Fruit fly (Drosophila melanogaster): ENCODE measurements around the gene pes.
A peak's percentile ranks its signal among the peaks of the same experiment; 100 is the strongest.

pes gene

dm6 chr2L:7993984-7994854 lies at the start of gene pes:
TSS of gene pes (minus strand) at chr2L:7994184.
- no peak for TF ChIP-seq CTCF (optimal IDR thresholded peaks at IDR 0.05)
- no peak for TF ChIP-seq CG8478 (optimal IDR thresholded peaks at IDR 0.05)

DNA sequence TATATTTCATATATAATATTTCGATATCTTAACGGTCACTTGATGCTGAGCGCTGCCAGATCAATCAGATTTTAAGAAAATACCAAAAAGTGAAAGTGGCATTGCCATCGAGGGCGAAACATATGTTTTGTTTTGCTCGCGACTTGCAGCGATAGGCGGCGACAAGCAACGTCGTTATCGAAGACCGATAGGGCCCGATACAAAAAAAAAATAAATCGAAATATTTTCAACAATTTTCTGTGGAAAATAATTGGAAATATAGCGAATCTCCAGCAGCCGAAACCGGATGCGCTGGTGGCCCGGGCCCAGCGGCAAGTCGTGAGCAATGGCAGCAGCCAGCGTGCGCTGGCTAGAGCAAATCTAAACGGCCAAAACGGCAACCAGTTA lies 49.3 kb upstream of the pes start, which contains the start of gene Megf8:
Megf8 (plus strand) TSS at position 190 of the 387 bp plus-strand sequence.
- TF ChIP-seq CG8478 (optimal IDR thresholded peaks at IDR 0.05), result no peak
- no peak for TF ChIP-seq CTCF (optimal IDR thresholded peaks at IDR 0.05)

dm6 chr2L:8042645-8043281 lies 48.8 kb upstream of the pes start, which contains the start of gene RpL36A:
TSS of gene RpL36A (minus strand) at chr2L:8042909.
- TF ChIP-seq CG8478 (optimal IDR thresholded peaks at IDR 0.05) (no peak), CTCF (optimal IDR thresholded peaks at IDR 0.05) (peak in 1 of 2 experiments; percentile 19)

DNA sequence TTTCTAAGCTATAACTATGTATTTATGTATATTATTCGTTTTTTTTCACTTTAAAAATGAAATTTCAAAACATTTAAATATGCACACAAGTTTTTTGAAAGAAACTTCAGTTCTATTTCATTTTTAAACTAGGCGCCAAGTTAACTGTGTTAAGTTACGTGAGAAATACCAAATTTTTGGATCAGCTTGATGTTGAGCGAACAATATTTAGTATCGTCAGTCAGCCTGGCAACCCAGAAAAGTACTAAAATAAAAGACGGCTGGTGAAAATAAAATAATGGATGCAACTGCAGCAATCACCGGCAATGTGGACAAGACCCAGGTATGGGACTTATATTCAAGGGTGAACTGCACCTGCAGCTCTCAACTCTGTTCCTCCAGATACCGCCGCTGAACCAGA lies 46.9 kb upstream of the pes start, which contains the start of gene CCDC53:
CCDC53 (plus strand) TSS at position 235 of the 400 bp plus-strand sequence.
- TF ChIP-seq CG8478 (optimal IDR thresholded peaks at IDR 0.05) (no peak), CTCF (optimal IDR thresholded peaks at IDR 0.05) (no peak)

- TF ChIP-seq CTCF (optimal IDR thresholded peaks at IDR 0.05) (no peak), CG8478 (optimal IDR thresholded peaks at IDR 0.05) (no peak)
Measured at dm6 chr2L:8039688-8040087, 45.7 kb upstream of the pes start, which contains the start of gene CG7367. TSS of gene CG7367 (minus strand) at chr2L:8039788.

dm6 chr2L:8034734-8035133 lies 40.8 kb upstream of the pes start:
- TF ChIP-seq CG8478 (optimal IDR thresholded peaks at IDR 0.05) (no peak), CTCF (optimal IDR thresholded peaks at IDR 0.05) (no peak)

DNA sequence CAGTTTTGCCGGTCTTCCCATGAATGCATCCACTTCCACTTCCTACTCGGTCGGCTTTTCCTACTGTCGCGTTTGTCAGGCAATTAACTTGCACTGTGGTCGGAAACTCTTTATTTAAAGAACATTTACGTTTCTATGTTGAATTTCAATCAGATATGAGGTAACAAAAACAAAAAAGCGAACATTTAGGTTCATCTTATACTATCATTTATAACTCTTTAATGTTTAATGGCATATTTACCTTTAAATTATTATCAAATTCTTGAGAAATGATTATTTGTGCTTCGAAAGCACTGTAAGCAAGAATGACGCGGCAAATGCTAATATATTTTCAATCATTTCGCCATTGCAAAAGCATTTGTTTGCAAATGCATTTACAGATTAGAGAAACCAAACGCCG lies 39.8 kb upstream of the pes start:
- TF ChIP-seq CG8478 (optimal IDR thresholded peaks at IDR 0.05), result no peak
- TF ChIP-seq CTCF (optimal IDR thresholded peaks at IDR 0.05), result no peak

DNA sequence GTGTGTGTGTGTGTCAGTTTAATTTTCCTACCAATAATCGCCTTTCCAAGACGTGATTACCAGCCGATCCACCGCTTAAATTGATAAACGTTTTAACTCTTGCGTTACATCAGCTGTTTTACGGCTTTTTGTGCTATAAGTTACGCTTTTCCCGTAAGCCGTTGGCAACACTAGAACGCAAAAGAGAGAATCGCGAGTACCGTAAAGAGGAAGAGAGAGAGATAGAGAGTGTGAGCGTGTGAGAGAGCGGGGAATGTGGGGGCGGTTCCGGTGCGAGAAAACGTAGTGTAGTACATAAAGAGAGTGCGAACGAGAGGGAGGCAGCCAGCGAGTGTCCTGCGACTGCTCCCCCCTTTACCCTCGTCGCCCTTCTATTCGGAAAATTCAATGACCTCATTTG lies 37.6 kb upstream of the pes start:
- TF ChIP-seq CTCF (optimal IDR thresholded peaks at IDR 0.05) (no peak), CG8478 (optimal IDR thresholded peaks at IDR 0.05) (no peak)

dm6 chr2L:8030693-8031210 lies 36.8 kb upstream of the pes start, which contains the start of gene Cka:
TSS of gene Cka (plus strand) at chr2L:8030721.
- TF ChIP-seq CG8478 (optimal IDR thresholded peaks at IDR 0.05) (no peak), CTCF (optimal IDR thresholded peaks at IDR 0.05) (peak in 1 of 2 experiments; percentile 32)

DNA sequence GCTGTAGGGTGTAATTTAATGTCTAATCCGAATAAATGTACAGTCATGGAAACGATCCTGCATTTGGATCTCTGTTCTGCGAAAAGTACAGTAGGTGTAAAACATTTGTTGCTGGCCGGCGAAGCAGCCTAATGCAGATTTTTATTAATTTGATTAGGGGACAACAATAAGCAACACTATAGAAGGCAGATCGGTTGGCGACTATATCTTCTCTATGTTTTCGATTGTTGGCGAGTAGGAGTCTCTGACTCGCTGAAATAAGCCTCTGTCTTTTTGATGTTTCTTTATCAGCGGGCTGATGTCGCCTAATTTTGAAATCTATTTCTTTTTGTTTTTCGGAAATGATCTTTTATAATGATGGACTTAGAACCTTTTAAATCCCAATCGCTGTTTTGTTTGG lies 36.1 kb upstream of the pes start:
- TF ChIP-seq CG8478 (optimal IDR thresholded peaks at IDR 0.05) (no peak), CTCF (optimal IDR thresholded peaks at IDR 0.05) (no peak)

- TF ChIP-seq CG8478 (optimal IDR thresholded peaks at IDR 0.05) (no peak), CTCF (optimal IDR thresholded peaks at IDR 0.05) (peak; percentile 22 to 40)
Measured at dm6 chr2L:8029160-8029852, 35.3 kb upstream of the pes start, which contains the start of gene baf. TSS of gene baf (plus strand) at chr2L:8029462.

- TF ChIP-seq CTCF (optimal IDR thresholded peaks at IDR 0.05), result peak; percentile 76 to 80
- no peak for TF ChIP-seq CG8478 (optimal IDR thresholded peaks at IDR 0.05)
Measured at dm6 chr2L:8024325-8024724, 30.3 kb upstream of the pes start.

dm6 chr2L:8012551-8012950 lies 18.6 kb upstream of the pes start:
- no peak for TF ChIP-seq CG8478 (optimal IDR thresholded peaks at IDR 0.05)
- no peak for TF ChIP-seq CTCF (optimal IDR thresholded peaks at IDR 0.05)

DNA sequence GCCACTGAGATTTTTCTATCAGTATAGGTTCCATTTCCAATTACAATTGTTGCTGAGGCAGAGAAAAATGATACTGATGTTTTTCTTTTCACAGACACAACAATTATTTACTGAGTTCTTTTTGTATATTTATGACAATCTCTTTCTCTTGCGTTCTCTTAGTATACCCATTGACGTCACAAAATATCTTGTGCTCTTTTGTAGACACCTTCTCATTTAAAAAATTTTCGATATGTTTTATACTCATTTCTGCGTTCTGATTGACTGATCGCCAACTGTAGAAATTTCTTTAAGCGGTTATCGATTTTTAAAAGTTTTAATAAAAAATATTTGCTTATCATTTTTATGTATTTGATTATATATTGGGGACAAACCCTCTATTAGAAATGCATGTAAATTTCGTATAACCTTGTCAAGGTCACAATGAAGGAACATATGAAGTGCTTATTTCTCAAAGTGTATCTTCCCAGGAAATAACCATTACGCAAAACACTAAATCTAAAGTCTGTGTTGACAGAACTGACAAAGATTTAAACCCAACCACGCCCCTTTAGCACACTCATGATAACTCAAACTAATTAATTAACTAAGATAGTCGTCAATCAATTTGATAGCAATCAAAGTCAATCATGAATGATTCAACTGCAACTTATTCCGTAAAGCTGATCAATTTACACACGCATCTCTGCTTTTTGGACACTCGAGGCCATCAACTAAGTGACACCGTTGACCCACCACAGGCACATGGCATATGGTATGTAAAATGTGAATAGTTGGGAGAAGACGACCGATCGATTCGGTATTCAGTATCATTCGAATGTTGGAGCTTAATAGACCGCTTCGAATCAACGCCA lies 16.8 kb upstream of the pes start, which contains the start of the genes Glyat and Tg:
Glyat (minus strand) TSS at position 51 of the 854 bp plus-strand sequence.
Tg (plus strand) TSS at position 804 of the 854 bp plus-strand sequence.
- TF ChIP-seq CG8478 (optimal IDR thresholded peaks at IDR 0.05) (no peak), CTCF (optimal IDR thresholded peaks at IDR 0.05) (no peak)
